Worm (Caenorhabditis elegans): ENCODE data around the gene cest-1.1.

The cest-1.1 gene

DNA sequence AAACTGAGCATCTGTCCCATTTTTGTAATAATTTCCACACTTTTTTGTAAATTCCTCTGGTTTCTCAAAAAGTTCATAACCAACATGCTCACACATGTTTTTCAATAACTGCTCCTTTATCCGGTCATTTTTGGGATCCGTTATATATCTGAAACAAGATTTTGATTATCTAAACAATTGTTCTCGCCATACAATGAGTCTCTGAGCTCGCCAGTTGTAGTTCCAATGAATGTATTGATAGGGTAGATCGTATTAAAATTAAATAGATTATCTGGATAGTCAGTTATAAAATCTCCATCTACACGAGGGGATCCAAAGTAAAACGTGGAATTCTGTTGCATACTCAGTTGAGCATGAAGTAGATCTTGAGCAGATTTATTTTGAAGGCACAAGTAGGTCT, 10.0 kb upstream of the cest-1.1 start:
- no peak for TF ChIP-seq hmbx-1 (tag; optimal IDR thresholded peaks at IDR 0.05)
- TF ChIP-seq aly-1 (tag; optimal IDR thresholded peaks at IDR 0.05): no peak
- no peak for TF ChIP-seq hmg-4 (GFP tag; optimal IDR thresholded peaks at IDR 0.05)
- no peak for TF ChIP-seq scrt-1 (GFP tag; IDR thresholded peaks at IDR 0.05)
- TF ChIP-seq tbx-11 (GFP tag; IDR thresholded peaks at IDR 0.05): no peak
- TF ChIP-seq B0310.2 (tag; optimal IDR thresholded peaks at IDR 0.05): no peak
- TF ChIP-seq hnd-1 (tag; optimal IDR thresholded peaks at IDR 0.05): no peak
- no peak for TF ChIP-seq ceh-13 (GFP tag; optimal IDR thresholded peaks at IDR 0.05)
- no peak for TF ChIP-seq tra-4 (tag; optimal IDR thresholded peaks at IDR 0.05)
- TF ChIP-seq ceh-36 (tag; optimal IDR thresholded peaks at IDR 0.05): no peak
- TF ChIP-seq pes-1 (GFP tag; IDR thresholded peaks at IDR 0.05): no peak
- TF ChIP-seq ets-7 (tag; optimal IDR thresholded peaks at IDR 0.05): no peak

DNA sequence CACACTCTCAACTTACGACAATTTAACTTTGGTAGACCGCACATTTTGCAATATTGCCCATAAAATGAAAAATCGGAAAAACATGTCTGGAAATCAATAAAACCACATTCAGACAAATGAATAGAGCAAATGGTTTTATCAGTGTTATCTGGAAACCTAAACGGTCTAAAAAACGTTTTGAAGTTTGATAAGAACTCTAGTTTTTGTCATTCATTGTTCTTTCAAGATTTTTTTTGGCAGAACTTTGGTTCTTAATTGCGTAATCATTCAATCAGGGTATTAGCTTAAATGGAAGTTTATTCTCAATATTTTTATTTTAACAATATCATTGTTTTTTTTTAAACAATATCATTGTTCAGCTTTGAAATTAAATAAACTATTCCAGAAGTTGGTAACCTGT, 8.7 kb upstream of the cest-1.1 start, which contains the start of gene cest-2.2:
Gene cest-2.2 (minus strand): TSS at position 140 of the 400 bp plus-strand sequence.
- TF ChIP-seq F13C5.2 (tag; optimal IDR thresholded peaks at IDR 0.05) (no peak), hmbx-1 (tag; optimal IDR thresholded peaks at IDR 0.05) (no peak), scrt-1 (GFP tag; IDR thresholded peaks at IDR 0.05) (no peak), B0310.2 (tag; optimal IDR thresholded peaks at IDR 0.05) (no peak), aly-1 (tag; optimal IDR thresholded peaks at IDR 0.05) (no peak), ets-7 (tag; optimal IDR thresholded peaks at IDR 0.05) (no peak), ama-1 (optimal IDR thresholded peaks at IDR 0.05) (no peak), tbx-37 (GFP tag; conservative IDR thresholded peaks at IDR 0.05) (no peak), ceh-13 (GFP tag; optimal IDR thresholded peaks at IDR 0.05) (no peak), ceh-36 (tag; optimal IDR thresholded peaks at IDR 0.05) (no peak), hnd-1 (tag; optimal IDR thresholded peaks at IDR 0.05) (no peak), tra-4 (tag; optimal IDR thresholded peaks at IDR 0.05) (no peak)

DNA sequence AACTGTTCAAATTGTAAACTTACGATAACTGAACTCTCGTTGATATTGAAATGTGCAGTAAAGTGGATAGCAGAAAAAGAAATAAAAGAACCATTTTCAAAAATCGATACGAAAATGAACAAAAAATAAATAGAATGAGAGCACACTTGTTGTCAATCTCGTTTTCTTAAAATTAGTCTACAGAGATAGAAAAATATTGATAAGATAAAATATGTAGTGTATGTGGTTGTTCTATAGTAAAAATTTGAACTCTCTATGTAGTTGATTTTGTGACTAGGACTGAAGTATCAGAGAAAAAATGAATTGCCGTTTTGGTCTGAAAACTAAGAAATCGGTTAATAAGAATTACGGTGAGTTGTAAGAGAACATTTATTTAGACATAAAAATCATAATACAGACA, 4.8 kb upstream of the cest-1.1 start, which contains the start of gene cest-2.1:
Gene cest-2.1 (minus strand): TSS at position 198 of the 400 bp plus-strand sequence.
- TF ChIP-seq aly-1 (tag; optimal IDR thresholded peaks at IDR 0.05) (no peak), flt-1 (GFP tag; IDR thresholded peaks at IDR 0.05) (no peak), ceh-13 (GFP tag; optimal IDR thresholded peaks at IDR 0.05) (no peak), pes-1 (GFP tag; IDR thresholded peaks at IDR 0.05) (no peak)

DNA sequence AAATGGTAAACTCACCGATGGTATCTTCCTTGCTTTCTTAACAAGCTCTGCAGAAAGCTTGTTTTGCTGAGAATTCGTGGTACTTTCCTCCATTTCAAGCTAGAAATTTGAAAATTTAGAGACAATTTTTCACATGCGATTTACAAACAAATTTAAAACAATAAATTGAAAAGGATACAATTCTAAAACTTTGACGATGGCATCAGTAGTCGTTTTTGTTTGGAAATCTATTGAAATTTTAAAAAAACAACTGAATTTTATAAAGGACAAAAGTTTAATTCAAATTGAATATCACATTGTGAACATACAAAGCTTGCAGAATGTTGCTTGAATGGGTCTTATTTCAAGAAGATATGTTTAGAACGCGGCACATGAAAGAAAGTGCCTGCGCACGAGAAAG, 1.1 kb upstream of the cest-1.1 start, which contains the start of gene ocam-1:
Gene ocam-1 (minus strand): TSS at position 101 of the 400 bp plus-strand sequence.
- no peak for TF ChIP-seq hnd-1 (tag; optimal IDR thresholded peaks at IDR 0.05)
- TF ChIP-seq tbx-11 (GFP tag; IDR thresholded peaks at IDR 0.05): no peak
- TF ChIP-seq sea-1 (GFP tag; conservative IDR thresholded peaks at IDR 0.05): no peak
- no peak for TF ChIP-seq scrt-1 (GFP tag; IDR thresholded peaks at IDR 0.05)
- no peak for TF ChIP-seq ets-7 (tag; optimal IDR thresholded peaks at IDR 0.05)
- TF ChIP-seq hmbx-1 (tag; optimal IDR thresholded peaks at IDR 0.05): no peak
- TF ChIP-seq pes-1 (GFP tag; IDR thresholded peaks at IDR 0.05): no peak
- no peak for TF ChIP-seq tbx-37 (GFP tag; conservative IDR thresholded peaks at IDR 0.05)
- no peak for TF ChIP-seq B0310.2 (tag; optimal IDR thresholded peaks at IDR 0.05)
- no peak for TF ChIP-seq ceh-36 (tag; optimal IDR thresholded peaks at IDR 0.05)
- no peak for TF ChIP-seq F13C5.2 (tag; optimal IDR thresholded peaks at IDR 0.05)
- no peak for TF ChIP-seq ceh-13 (GFP tag; optimal IDR thresholded peaks at IDR 0.05)

DNA sequence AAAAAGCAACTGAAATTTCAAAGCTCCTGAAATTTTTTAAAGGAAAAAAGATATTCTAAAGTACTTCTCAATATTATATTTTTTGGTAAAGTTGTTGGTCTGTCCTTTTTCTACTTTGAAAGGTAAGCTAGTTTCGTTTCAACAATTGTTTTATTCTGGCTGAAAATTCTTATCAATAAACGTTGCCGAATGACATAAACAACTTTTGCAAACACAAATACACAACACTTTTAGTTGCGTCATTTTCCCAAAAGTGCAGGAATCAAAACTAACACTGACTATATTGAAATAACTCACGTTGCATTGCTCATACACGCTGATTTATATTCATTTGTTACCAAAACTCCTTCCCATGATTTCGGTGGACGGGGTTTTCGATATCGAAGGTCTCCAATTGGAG, 785 bp downstream of the cest-1.1 start:
- TF ChIP-seq hmg-4 (GFP tag; optimal IDR thresholded peaks at IDR 0.05): no peak
- no peak for TF ChIP-seq scrt-1 (GFP tag; IDR thresholded peaks at IDR 0.05)
- no peak for TF ChIP-seq ama-1 (optimal IDR thresholded peaks at IDR 0.05)
- TF ChIP-seq B0310.2 (tag; optimal IDR thresholded peaks at IDR 0.05): no peak
- no peak for TF ChIP-seq ets-7 (tag; optimal IDR thresholded peaks at IDR 0.05)
- TF ChIP-seq F13C5.2 (tag; optimal IDR thresholded peaks at IDR 0.05): no peak
- TF ChIP-seq tra-4 (tag; optimal IDR thresholded peaks at IDR 0.05): no peak
- no peak for TF ChIP-seq tbx-11 (GFP tag; IDR thresholded peaks at IDR 0.05)
- no peak for TF ChIP-seq sea-1 (GFP tag; conservative IDR thresholded peaks at IDR 0.05)
- no peak for TF ChIP-seq hmbx-1 (tag; optimal IDR thresholded peaks at IDR 0.05)
- TF ChIP-seq tbx-37 (GFP tag; conservative IDR thresholded peaks at IDR 0.05): no peak
- TF ChIP-seq aly-1 (tag; optimal IDR thresholded peaks at IDR 0.05): no peak
- TF ChIP-seq pes-1 (GFP tag; IDR thresholded peaks at IDR 0.05): no peak
- TF ChIP-seq flt-1 (GFP tag; IDR thresholded peaks at IDR 0.05): no peak

DNA sequence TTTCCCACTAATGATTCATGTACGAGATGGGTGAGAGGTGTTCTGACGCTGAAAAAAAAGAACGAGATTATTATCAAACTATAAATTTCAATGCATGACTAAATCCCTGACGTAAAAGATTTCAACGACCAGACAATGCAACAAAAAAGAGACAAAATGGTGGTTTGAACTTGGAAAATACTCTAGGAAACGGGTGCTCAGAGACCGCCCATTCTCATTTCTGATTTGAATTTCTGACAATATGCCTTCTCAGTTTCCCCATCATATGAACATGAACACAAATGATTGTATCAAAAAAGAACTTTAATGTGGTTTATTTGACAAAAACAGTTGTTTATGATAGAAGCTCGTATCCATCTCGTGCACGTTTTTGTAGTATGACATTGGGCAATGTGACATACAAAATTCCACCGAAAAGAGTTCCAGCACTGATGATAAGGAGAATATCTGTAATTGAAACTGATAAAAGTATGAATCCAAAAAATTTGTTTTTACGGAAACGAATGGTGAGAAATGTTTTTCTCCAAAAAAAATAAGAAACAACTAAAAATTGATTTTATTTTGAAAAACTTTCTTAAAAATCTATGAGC, 3.5 kb downstream of the cest-1.1 start, which contains the start of gene srd-26:
Gene srd-26 (minus strand): TSS at position 51 of the 590 bp plus-strand sequence.
- TF ChIP-seq tra-4 (tag; optimal IDR thresholded peaks at IDR 0.05) (no peak), tbx-11 (GFP tag; IDR thresholded peaks at IDR 0.05) (no peak), ets-7 (tag; optimal IDR thresholded peaks at IDR 0.05) (no peak), ceh-13 (GFP tag; optimal IDR thresholded peaks at IDR 0.05) (no peak), ama-1 (optimal IDR thresholded peaks at IDR 0.05) (no peak), scrt-1 (GFP tag; IDR thresholded peaks at IDR 0.05) (no peak), flt-1 (GFP tag; IDR thresholded peaks at IDR 0.05) (no peak), hmg-4 (GFP tag; optimal IDR thresholded peaks at IDR 0.05) (no peak), sea-1 (GFP tag; conservative IDR thresholded peaks at IDR 0.05) (no peak), hnd-1 (tag; optimal IDR thresholded peaks at IDR 0.05) (no peak), B0310.2 (tag; optimal IDR thresholded peaks at IDR 0.05) (no peak), aly-1 (tag; optimal IDR thresholded peaks at IDR 0.05) (no peak), ceh-36 (tag; optimal IDR thresholded peaks at IDR 0.05) (no peak), tbx-37 (GFP tag; conservative IDR thresholded peaks at IDR 0.05) (no peak), hmbx-1 (tag; optimal IDR thresholded peaks at IDR 0.05) (no peak), F13C5.2 (tag; optimal IDR thresholded peaks at IDR 0.05) (no peak), pes-1 (GFP tag; IDR thresholded peaks at IDR 0.05) (no peak)

DNA sequence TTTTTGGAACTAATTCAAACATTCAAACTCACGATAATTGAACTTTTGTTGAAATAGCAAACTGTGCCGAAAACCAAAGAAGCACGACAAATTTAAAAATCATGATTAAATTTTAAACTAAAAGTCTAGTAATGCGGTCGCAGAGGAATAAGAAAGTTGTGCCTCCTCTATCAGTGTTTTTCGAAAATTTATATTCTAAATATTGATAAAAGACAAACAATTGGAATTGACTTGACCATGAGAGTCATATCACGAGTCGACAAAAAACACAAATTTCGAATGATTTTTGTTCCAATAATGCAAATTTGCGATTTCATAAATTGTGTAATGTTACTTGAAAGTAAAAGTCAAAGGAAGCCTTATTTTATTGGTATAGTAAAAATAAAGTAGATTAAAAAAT, 5.8 kb downstream of the cest-1.1 start, which contains the start of gene cest-1.2:
Gene cest-1.2 (minus strand): TSS at position 165 of the 400 bp plus-strand sequence.
- no peak for TF ChIP-seq ceh-36 (tag; optimal IDR thresholded peaks at IDR 0.05)
- no peak for TF ChIP-seq ama-1 (optimal IDR thresholded peaks at IDR 0.05)
- no peak for TF ChIP-seq B0310.2 (tag; optimal IDR thresholded peaks at IDR 0.05)
- no peak for TF ChIP-seq pes-1 (GFP tag; IDR thresholded peaks at IDR 0.05)
- no peak for TF ChIP-seq hmbx-1 (tag; optimal IDR thresholded peaks at IDR 0.05)

All from whole organism, early embryonic.